ENCODE assay signal across 3 fruit fly cellular contexts in genomic region chr2L:4052346-4052745, dm6.
TF ChIP-seq lines count a peak whose summit lies in the region.

No protein-coding gene starts in this region.

- no peak for TF ChIP-seq CTCF in whole organism, embryonic (GFP tag; optimal IDR thresholded peaks at IDR 0.05; lab: Kevin White, UChicago)

TF ChIP-seq in whole organism, adult, 20 proteins besides CTCF, POLR2A, EP300 and RAD21:
- TF ChIP-seq CG12768 (GFP tag; optimal IDR thresholded peaks at IDR 0.05; lab: Kevin White, UChicago) (no peak), CG7101 (tag; optimal IDR thresholded peaks at IDR 0.05; lab: Kevin White, UChicago) (no peak), Mnt (GFP tag; optimal IDR thresholded peaks at IDR 0.05; lab: Kevin White, UChicago) (no peak), kay (GFP tag; lab: Kevin White, UChicago; ENCODE audit: borderline replicate concordance) (peak; percentile 31), tj (GFP tag; optimal IDR thresholded peaks at IDR 0.05; lab: Kevin White, UChicago) (peak; percentile 10)
TF ChIP-seq in whole organism, adult: peak in this region for 2.

TF ChIP-seq in whole organism, embryonic, 481 proteins besides CTCF, POLR2A, EP300 and RAD21:
- no peak for TF ChIP-seq chn (GFP tag; optimal IDR thresholded peaks at IDR 0.05; lab: Kevin White, UChicago)
- TF ChIP-seq Oaz (GFP tag; IDR thresholded peaks at IDR 0.05; lab: Robert Waterston, UW): no peak
- TF ChIP-seq CG7271 (tag; optimal IDR thresholded peaks at IDR 0.05; lab: Kevin White, UChicago): no peak
- peak; percentile 58; the same call in 1 of the 3 replicates for TF ChIP-seq CG2199 (GFP tag; IDR thresholded peaks at IDR 0.05; lab: Robert Waterston, UW)
- no peak for TF ChIP-seq Xrp1 (GFP tag; IDR thresholded peaks at IDR 0.05; lab: Robert Waterston, UW)
- TF ChIP-seq Eip74EF (GFP tag; optimal IDR thresholded peaks at IDR 0.05; lab: Kevin White, UChicago): no peak
- no peak for TF ChIP-seq vnd (GFP tag; IDR thresholded peaks at IDR 0.05; lab: Robert Waterston, UW; ENCODE audit: partially characterized antibody)
- TF ChIP-seq CG12769 (tag; optimal IDR thresholded peaks at IDR 0.05; lab: Kevin White, UChicago): peak; percentile 46
- TF ChIP-seq CG6683 (GFP tag; optimal IDR thresholded peaks at IDR 0.05; lab: Kevin White, UChicago): no peak
- TF ChIP-seq CG31224 (GFP tag; IDR thresholded peaks at IDR 0.05; lab: Robert Waterston, UW): no peak
- TF ChIP-seq CG9817 (tag; optimal IDR thresholded peaks at IDR 0.05; lab: Kevin White, UChicago): no peak
- no peak for TF ChIP-seq CG11085 (GFP tag; IDR thresholded peaks at IDR 0.05; lab: Robert Waterston, UW)
- peak; percentile 3 for TF ChIP-seq sens (GFP tag; lab: Kevin White, UChicago)
- no peak for TF ChIP-seq Sox100B (GFP tag; optimal IDR thresholded peaks at IDR 0.05; lab: Kevin White, UChicago)
- TF ChIP-seq CG7839 (tag; optimal IDR thresholded peaks at IDR 0.05; lab: Kevin White, UChicago): no peak
- no peak for TF ChIP-seq Atf6 (GFP tag; IDR thresholded peaks at IDR 0.05; lab: Robert Waterston, UW)
- TF ChIP-seq CG3407 (GFP tag; optimal IDR thresholded peaks at IDR 0.05; lab: Kevin White, UChicago): no peak
- TF ChIP-seq Dbx (GFP tag; IDR thresholded peaks at IDR 0.05; lab: Robert Waterston, UW): no peak
- no peak for TF ChIP-seq H2.0 (GFP tag; IDR thresholded peaks at IDR 0.05; lab: Robert Waterston, UW)
- no peak for TF ChIP-seq YL-1 (GFP tag; optimal IDR thresholded peaks at IDR 0.05; lab: Kevin White, UChicago)
- no peak for TF ChIP-seq CG14860 (GFP tag; IDR thresholded peaks at IDR 0.05; lab: Robert Waterston, UW; ENCODE audit: partially characterized antibody)
- TF ChIP-seq psq (GFP tag; optimal IDR thresholded peaks at IDR 0.05; lab: Kevin White, UChicago): no peak
- TF ChIP-seq CG3281 (GFP tag; optimal IDR thresholded peaks at IDR 0.05; lab: Kevin White, UChicago): no peak
- TF ChIP-seq trh (GFP tag; optimal IDR thresholded peaks at IDR 0.05; lab: Kevin White, UChicago): no peak
- no peak for TF ChIP-seq CG3838 (GFP tag; optimal IDR thresholded peaks at IDR 0.05; lab: Kevin White, UChicago)
- TF ChIP-seq Aef1 (GFP tag; IDR thresholded peaks at IDR 0.05; lab: Robert Waterston, UW): no peak
- TF ChIP-seq twi (tag; optimal IDR thresholded peaks at IDR 0.05; lab: Kevin White, UChicago): peak; percentile 12
- TF ChIP-seq sqz (GFP tag; optimal IDR thresholded peaks at IDR 0.05; lab: Kevin White, UChicago): peak; percentile 50

TF ChIP-seq in whole organism, prepupa, 60 proteins besides CTCF, POLR2A, EP300 and RAD21:
- TF ChIP-seq CG11294 (GFP tag; IDR thresholded peaks at IDR 0.05; lab: Robert Waterston, UW): no peak
- no peak for TF ChIP-seq CG7368 (GFP tag; optimal IDR thresholded peaks at IDR 0.05; lab: Kevin White, UChicago)
- no peak for TF ChIP-seq fd59A (GFP tag; optimal IDR thresholded peaks at IDR 0.05; lab: Kevin White, UChicago)
- TF ChIP-seq Eip75B (GFP tag; optimal IDR thresholded peaks at IDR 0.05; lab: Kevin White, UChicago): no peak
- no peak for TF ChIP-seq CG10631 (GFP tag; optimal IDR thresholded peaks at IDR 0.05; lab: Kevin White, UChicago)
- no peak for TF ChIP-seq fd85E (GFP tag; optimal IDR thresholded peaks at IDR 0.05; lab: Kevin White, UChicago)
- peak; percentile 39 for TF ChIP-seq svp (GFP tag; lab: Kevin White, UChicago)
- peak; percentile 59 for TF ChIP-seq Eip78C (GFP tag; lab: Kevin White, UChicago)
- TF ChIP-seq CG10669 (GFP tag; optimal IDR thresholded peaks at IDR 0.05; lab: Kevin White, UChicago): no peak
- TF ChIP-seq Sox102F (GFP tag; optimal IDR thresholded peaks at IDR 0.05; lab: Kevin White, UChicago): no peak
- TF ChIP-seq Hr39 (GFP tag; optimal IDR thresholded peaks at IDR 0.05; lab: Kevin White, UChicago): no peak
- no peak for TF ChIP-seq lz (GFP tag; optimal IDR thresholded peaks at IDR 0.05; lab: Kevin White, UChicago)
- no peak for TF ChIP-seq Gug (GFP tag; IDR thresholded peaks at IDR 0.05; lab: Robert Waterston, UW)
- TF ChIP-seq CG9139 (GFP tag; optimal IDR thresholded peaks at IDR 0.05; lab: Kevin White, UChicago): no peak
- TF ChIP-seq CG8632 (GFP tag; optimal IDR thresholded peaks at IDR 0.05; lab: Kevin White, UChicago): no peak
- no peak for TF ChIP-seq cyc (GFP tag; optimal IDR thresholded peaks at IDR 0.05; lab: Kevin White, UChicago)
- no peak for TF ChIP-seq Hr4 (GFP tag; optimal IDR thresholded peaks at IDR 0.05; lab: Kevin White, UChicago)
- no peak for TF ChIP-seq net (GFP tag; optimal IDR thresholded peaks at IDR 0.05; lab: Kevin White, UChicago)
